Fruit fly (Drosophila melanogaster) whole organism, prepupa: ENCODE measurements around the gene Kul.
A peak's percentile ranks its signal among the peaks of the same experiment; 100 is the strongest.

Source experiments
- Blimp-1 ChIP-seq: fragments of 200-800 bp; sonication (Bioruptor generic); optimal IDR thresholded peaks from 3 replicates; lab custom pipeline; 2017; ENCODE audit warnings: missing biosample characterization, missing genetic modification characterization, mild to moderate bottlenecking, moderate library complexity, missing genetic modification reagents
- CG10669 ChIP-seq: fragments of 200-800 bp; sonication (Bioruptor generic); optimal IDR thresholded peaks from 3 replicates; lab custom pipeline; 2018; ENCODE audit warnings: missing biosample characterization, mild to moderate bottlenecking, missing genetic modification characterization, moderate library complexity
- CG11294 ChIP-seq: fragments of 200-800 bp; sonication (Bioruptor generic); IDR thresholded peaks from 2 replicates; pipeline ENCODE4 v1.3.6; 2022; ENCODE audit warnings: missing biosample characterization, missing genetic modification characterization
- CG11762 ChIP-seq: fragments of 200-800 bp; sonication (Bioruptor generic); optimal IDR thresholded peaks from 3 replicates; lab custom pipeline; 2016; ENCODE audit warnings: missing biosample characterization, missing genetic modification characterization; ENCODE audit not compliant: insufficient read depth
- CG1621 ChIP-seq: fragments of 200-800 bp; sonication (Bioruptor generic); optimal IDR thresholded peaks from 3 replicates; lab custom pipeline; 2018; ENCODE audit warnings: missing biosample characterization, mild to moderate bottlenecking, missing genetic modification characterization
- CG3032 ChIP-seq: fragments of 200-800 bp; optimal IDR thresholded peaks from 2 replicates; lab custom pipeline; 2019; ENCODE audit warnings: missing biosample characterization, mild to moderate bottlenecking, missing genetic modification characterization, moderate library complexity
- CG31627 ChIP-seq: fragments of 200-800 bp; sonication (Bioruptor generic); optimal IDR thresholded peaks from 3 replicates; lab custom pipeline; 2016; ENCODE audit warnings: missing biosample characterization, missing genetic modification characterization
- CG34406 ChIP-seq: fragments of 200-800 bp; sonication (Bioruptor generic); optimal IDR thresholded peaks from 3 replicates; lab custom pipeline; 2016; ENCODE audit warnings: missing biosample characterization, missing genetic modification characterization
- CG3919 ChIP-seq: fragments of 200-800 bp; sonication (Bioruptor generic); optimal IDR thresholded peaks from 3 replicates; lab custom pipeline; 2016; ENCODE audit warnings: missing biosample characterization, missing genetic modification characterization
- CG6163 ChIP-seq: fragments of 200-800 bp; sonication (Bioruptor generic); IDR thresholded peaks from 3 replicates; pipeline ENCODE4 v1.3.6; 2022; ENCODE audit warnings: missing biosample characterization, missing genetic modification characterization
- CG6276 ChIP-seq: fragments of 200-800 bp; sonication (Bioruptor generic); optimal IDR thresholded peaks from 2 replicates; lab custom pipeline; 2017; ENCODE audit warnings: missing biosample characterization, mild to moderate bottlenecking, missing genetic modification characterization
- CG6792 ChIP-seq: fragments of 200-800 bp; sonication (Bioruptor generic); optimal IDR thresholded peaks from 3 replicates; lab custom pipeline; 2016; ENCODE audit warnings: missing biosample characterization, missing genetic modification characterization
- CG6854 ChIP-seq: fragments of 200-800 bp; sonication (Bioruptor generic); optimal IDR thresholded peaks from 2 replicates; lab custom pipeline; 2017; ENCODE audit warnings: missing biosample characterization, mild to moderate bottlenecking, missing genetic modification characterization
- CG7368 ChIP-seq: fragments of 200-800 bp; sonication (Bioruptor generic); optimal IDR thresholded peaks from 3 replicates; lab custom pipeline; 2016; ENCODE audit warnings: missing biosample characterization, missing genetic modification characterization
- CG8119 ChIP-seq: fragments of 200-800 bp; sonication (Bioruptor generic); IDR thresholded peaks from 3 replicates; pipeline ENCODE4 v1.3.6; 2022; ENCODE audit warnings: missing biosample characterization, missing genetic modification characterization
- CG8319 ChIP-seq: fragments of 200-800 bp; sonication (Bioruptor generic); optimal IDR thresholded peaks from 3 replicates; lab custom pipeline; 2016; ENCODE audit warnings: missing biosample characterization, missing genetic modification characterization
- CG9139 ChIP-seq: fragments of 200-800 bp; sonication (Bioruptor generic); optimal IDR thresholded peaks from 3 replicates; lab custom pipeline; 2017; ENCODE audit warnings: missing biosample characterization, mild to moderate bottlenecking, missing genetic modification characterization
- Eip75B ChIP-seq: fragments of 200-800 bp; sonication (Bioruptor generic); optimal IDR thresholded peaks from 3 replicates; lab custom pipeline; 2016; ENCODE audit warnings: missing biosample characterization, missing genetic modification characterization
- Eip78C ChIP-seq: fragments of 200-800 bp; sonication (Bioruptor generic); peaks from one replicate; lab custom pipeline; 2016; ENCODE audit warnings: missing biosample characterization, missing genetic modification characterization
- Eip93F ChIP-seq: fragments of 200-800 bp; sonication (Bioruptor generic); optimal IDR thresholded peaks from 2 replicates; lab custom pipeline; 2016; ENCODE audit warnings: missing biosample characterization, mild to moderate bottlenecking, missing genetic modification characterization
- Ets21C ChIP-seq: fragments of 200-800 bp; sonication (Bioruptor generic); optimal IDR thresholded peaks from 3 replicates; lab custom pipeline; 2016; ENCODE audit warnings: missing biosample characterization, missing genetic modification characterization
- Ets96B ChIP-seq: fragments of 200-800 bp; optimal IDR thresholded peaks from 2 replicates; lab custom pipeline; 2019; ENCODE audit warnings: missing biosample characterization, mild to moderate bottlenecking, missing genetic modification characterization, moderate library complexity
- Gug ChIP-seq: fragments of 200-800 bp; sonication (Bioruptor generic); IDR thresholded peaks from 2 replicates; pipeline ENCODE4 v1.3.6; 2022; ENCODE audit warnings: missing biosample characterization, missing genetic modification characterization
- Hr38 ChIP-seq: sonication (Bioruptor generic); optimal IDR thresholded peaks from 2 replicates; lab custom pipeline; 2016; ENCODE audit warnings: missing biosample characterization, missing genetic modification characterization
- Hr39 ChIP-seq: fragments of 200-800 bp; sonication (Bioruptor generic); optimal IDR thresholded peaks from 2 replicates; lab custom pipeline; 2016; ENCODE audit warnings: missing biosample characterization, missing genetic modification characterization
- Hr4 ChIP-seq: fragments of 200-800 bp; sonication (Bioruptor generic); optimal IDR thresholded peaks from 3 replicates; lab custom pipeline; 2016; ENCODE audit warnings: missing biosample characterization, missing genetic modification characterization
- Lpt ChIP-seq: fragments of 200-800 bp; sonication (Bioruptor generic); optimal IDR thresholded peaks from 3 replicates; lab custom pipeline; 2016; ENCODE audit warnings: missing biosample characterization, missing genetic modification characterization
- Met ChIP-seq: fragments of 200-800 bp; sonication (Bioruptor generic); optimal IDR thresholded peaks from 3 replicates; lab custom pipeline; 2016; ENCODE audit warnings: missing biosample characterization, missing genetic modification characterization
- Smox ChIP-seq: fragments of 200-800 bp; sonication (Bioruptor generic); optimal IDR thresholded peaks from 3 replicates; lab custom pipeline; 2016; ENCODE audit warnings: missing biosample characterization, missing genetic modification characterization
- Sox102F ChIP-seq: fragments of 200-800 bp; sonication (Bioruptor generic); optimal IDR thresholded peaks from 2 replicates; lab custom pipeline; 2016; ENCODE audit warnings: missing biosample characterization, mild to moderate bottlenecking, missing genetic modification characterization
- Sox14 ChIP-seq: fragments of 200-800 bp; sonication (Bioruptor generic); optimal IDR thresholded peaks from 3 replicates; lab custom pipeline; 2016; ENCODE audit warnings: missing biosample characterization, missing genetic modification characterization
- Sox15 ChIP-seq: fragments of 200-800 bp; sonication (Bioruptor generic); optimal IDR thresholded peaks from 3 replicates; lab custom pipeline; 2016; ENCODE audit warnings: missing biosample characterization, missing genetic modification characterization
- achi ChIP-seq: fragments of 200-800 bp; sonication (Bioruptor generic); optimal IDR thresholded peaks from 3 replicates; lab custom pipeline; 2016; ENCODE audit warnings: missing biosample characterization, missing genetic modification characterization
- acj6 ChIP-seq: fragments of 200-800 bp; sonication (Bioruptor generic); optimal IDR thresholded peaks from 3 replicates; lab custom pipeline; 2016; ENCODE audit warnings: missing biosample characterization, missing genetic modification characterization
- cyc ChIP-seq: fragments of 200-800 bp; sonication (Bioruptor generic); optimal IDR thresholded peaks from 3 replicates; lab custom pipeline; 2016; ENCODE audit warnings: missing biosample characterization, missing genetic modification characterization
- dsx ChIP-seq: fragments of 200-800 bp; optimal IDR thresholded peaks from 3 replicates; lab custom pipeline; 2019; ENCODE audit warnings: missing biosample characterization, mild to moderate bottlenecking, missing genetic modification characterization, moderate library complexity; ENCODE audit not compliant: poor library complexity, severe bottlenecking
- eg ChIP-seq: fragments of 200-800 bp; sonication (Bioruptor generic); IDR thresholded peaks from 3 replicates; pipeline ENCODE4 v1.3.6; 2022; ENCODE audit warnings: missing biosample characterization, missing genetic modification characterization
- esn ChIP-seq: fragments of 200-800 bp; sonication (Bioruptor generic); optimal IDR thresholded peaks from 2 replicates; lab custom pipeline; 2016; ENCODE audit warnings: missing biosample characterization, mild to moderate bottlenecking, missing genetic modification characterization, moderate library complexity
- fd59A ChIP-seq: fragments of 200-800 bp; sonication (Bioruptor generic); optimal IDR thresholded peaks from 2 replicates; lab custom pipeline; 2017; ENCODE audit warnings: missing biosample characterization, mild to moderate bottlenecking, missing genetic modification characterization, missing genetic modification reagents
- fkh ChIP-seq: fragments of 200-800 bp; sonication (Bioruptor generic); optimal IDR thresholded peaks from 3 replicates; lab custom pipeline; 2017; ENCODE audit warnings: missing biosample characterization, mild to moderate bottlenecking, missing genetic modification characterization, moderate library complexity
- lz ChIP-seq: fragments of 200-800 bp; sonication (Bioruptor generic); optimal IDR thresholded peaks from 3 replicates; lab custom pipeline; 2016; ENCODE audit warnings: missing biosample characterization, missing genetic modification characterization
- net ChIP-seq: fragments of 200-800 bp; sonication (Bioruptor generic); optimal IDR thresholded peaks from 3 replicates; lab custom pipeline; 2016; ENCODE audit warnings: missing biosample characterization, missing genetic modification characterization
- pdm3 ChIP-seq: fragments of 200-800 bp; sonication (Bioruptor generic); optimal IDR thresholded peaks from 3 replicates; lab custom pipeline; 2016; ENCODE audit warnings: missing biosample characterization, missing genetic modification characterization
- salr ChIP-seq, 2 experiments: fragments of 200-800 bp; sonication (Bioruptor generic); optimal IDR thresholded peaks; 3 replicates each; lab custom pipeline; 2016 to 2018; ENCODE audit warnings: missing biosample characterization in 2 of 2, missing genetic modification characterization in 2 of 2, mild to moderate bottlenecking in 1 of 2
- ss ChIP-seq, 2 experiments: fragments of 200-800 bp; sonication (Bioruptor generic); optimal IDR thresholded peaks; 2 replicates in 1 of 2; 3 replicates in 1 of 2; lab custom pipeline; 2017 to 2018; ENCODE audit warnings: mild to moderate bottlenecking in 2 of 2, missing biosample characterization in 2 of 2, missing genetic modification characterization in 2 of 2, moderate library complexity in 1 of 2
- svp ChIP-seq: fragments of 200-800 bp; sonication (Bioruptor generic); peaks from one replicate; lab custom pipeline; 2016; ENCODE audit warnings: missing biosample characterization, missing genetic modification characterization
- topi ChIP-seq: fragments of 200-800 bp; sonication (Bioruptor generic); optimal IDR thresholded peaks from 3 replicates; lab custom pipeline; 2016; ENCODE audit warnings: missing biosample characterization, missing genetic modification characterization

Kul gene

dm6 chr3R:29777213-29777612 is 51.6 kb downstream of the Kul start:
- TF ChIP-seq eg (0 out of 3 replicates have a peak, but pooled peaks have one; percentile 20), Lpt (GFP tag; lab: Kevin White, UChicago) (no peak), Eip78C (GFP tag; lab: Kevin White, UChicago) (peak; percentile 13), svp (peak; percentile 40)

dm6 chr3R:29778139-29778984 is 52.7 kb downstream of the Kul start:
- TF ChIP-seq CG9139 (GFP tag; lab: Kevin White, UChicago) (peak; percentile 22), CG6276 (GFP tag; lab: Kevin White, UChicago) (no peak), CG34406 (GFP tag; lab: Kevin White, UChicago) (peak; percentile 55), Lpt (GFP tag; lab: Kevin White, UChicago) (peak; percentile 20), CG1621 (tag; lab: Kevin White, UChicago) (peak; percentile 19), Ets96B (peak; percentile 47), Eip93F (GFP tag; lab: Kevin White, UChicago) (no peak), achi (GFP tag; lab: Kevin White, UChicago) (peak; percentile 56), Smox (GFP tag; lab: Kevin White, UChicago) (peak; percentile 65), fd59A (GFP tag; lab: Kevin White, UChicago) (peak; percentile 57), ss (GFP tag; optimal IDR thresholded peaks at IDR 0.05; lab: Kevin White, UChicago) (peak; percentile 18 to 38), CG7368 (GFP tag; lab: Kevin White, UChicago) (peak; percentile 42), Sox102F (GFP tag; lab: Kevin White, UChicago) (peak; percentile 60), Eip75B (GFP tag; lab: Kevin White, UChicago) (peak; percentile 64), CG8319 (GFP tag; lab: Kevin White, UChicago) (peak; percentile 41), Blimp-1 (GFP tag; lab: Kevin White, UChicago) (peak; percentile 36), dsx (peak; percentile 20), cyc (GFP tag; lab: Kevin White, UChicago) (peak; percentile 54), esn (peak; percentile 80), CG3919 (GFP tag; lab: Kevin White, UChicago) (peak; percentile 60), CG31627 (GFP tag; lab: Kevin White, UChicago) (peak; percentile 65), Sox14 (GFP tag; lab: Kevin White, UChicago) (peak; percentile 69), svp (peak; percentile 83), Hr4 (GFP tag; lab: Kevin White, UChicago) (peak; percentile 39), CG3032 (peak; percentile 56), CG8119 (GFP tag; lab: Robert Waterston, UW) (no peak), CG11294 (no peak), salr (GFP tag; optimal IDR thresholded peaks at IDR 0.05; lab: Kevin White, UChicago) (peak in 1 of 2 experiments; percentile 26), eg (no peak; the same call in 2 of the 3 replicates), Eip78C (GFP tag; lab: Kevin White, UChicago) (peak; percentile 90), lz (GFP tag; lab: Kevin White, UChicago) (peak; percentile 74), CG6163 (GFP tag; lab: Robert Waterston, UW) (peak; percentile 53; the same call in 2 of the 3 replicates), Met (GFP tag; lab: Kevin White, UChicago) (peak; percentile 73), CG10669 (GFP tag; lab: Kevin White, UChicago) (peak; percentile 54), Hr39 (GFP tag; lab: Kevin White, UChicago) (peak; percentile 76), acj6 (GFP tag; lab: Kevin White, UChicago) (peak; percentile 50), CG6854 (GFP tag; lab: Kevin White, UChicago) (no peak), net (GFP tag; lab: Kevin White, UChicago) (peak; percentile 10), CG11762 (peak; percentile 3), Gug (GFP tag; lab: Robert Waterston, UW) (no peak), Hr38 (GFP tag; lab: Kevin White, UChicago) (no peak), fkh (GFP tag; lab: Kevin White, UChicago) (no peak), pdm3 (GFP tag; lab: Kevin White, UChicago) (peak; percentile 63), Ets21C (peak; percentile 51), Sox15 (GFP tag; lab: Kevin White, UChicago) (peak; percentile 23), CG6792 (peak; percentile 45), topi (GFP tag; lab: Kevin White, UChicago) (peak; percentile 76)
